Worm (Caenorhabditis elegans) whole organism, early embryonic: ENCODE data around the gene eral-1.

Experiments
- B0310.2 ChIP-seq: sonication (generic microtip); optimal IDR thresholded peaks from 2 replicates; lab custom pipeline; 2016; ENCODE audit warnings: mild to moderate bottlenecking, missing genetic modification characterization, missing compliant biosample characterization
- F13C5.2 ChIP-seq: sonication (generic microtip); optimal IDR thresholded peaks from 2 replicates; lab custom pipeline; 2017; ENCODE audit warnings: mild to moderate bottlenecking, missing genetic modification characterization, inconsistent platforms, missing compliant biosample characterization
- aly-1 ChIP-seq: sonication (generic microtip); optimal IDR thresholded peaks from 2 replicates; lab custom pipeline; 2016; ENCODE audit warnings: missing genetic modification characterization, missing compliant biosample characterization
- ama-1 ChIP-seq: fragments of 150-350 bp; optimal IDR thresholded peaks from 2 replicates; lab custom pipeline; 2014
- ceh-13 ChIP-seq: fragments of 200-800 bp; sonication (Bioruptor generic); optimal IDR thresholded peaks from 2 replicates; lab custom pipeline; 2018; ENCODE audit warnings: mild to moderate bottlenecking, missing genetic modification characterization, missing compliant biosample characterization
- ceh-36 ChIP-seq: sonication (generic microtip); optimal IDR thresholded peaks from 2 replicates; lab custom pipeline; 2016; ENCODE audit warnings: missing genetic modification characterization, inconsistent platforms, missing compliant biosample characterization
- ets-7 ChIP-seq: sonication (generic microtip); optimal IDR thresholded peaks from 2 replicates; lab custom pipeline; 2016; ENCODE audit warnings: missing genotype, missing genetic modification characterization, missing compliant biosample characterization
- flt-1 ChIP-seq: fragments of 200-800 bp; sonication (Bioruptor generic); IDR thresholded peaks from 2 replicates; pipeline ENCODE4 v1.3.6; 2022; ENCODE audit warnings: missing genetic modification characterization, missing compliant biosample characterization
- hmbx-1 ChIP-seq: sonication (generic microtip); optimal IDR thresholded peaks from 2 replicates; lab custom pipeline; 2016; ENCODE audit warnings: mild to moderate bottlenecking, missing genetic modification characterization, missing compliant biosample characterization
- hmg-4 ChIP-seq: fragments of 200-800 bp; sonication (Bioruptor generic); optimal IDR thresholded peaks from 2 replicates; lab custom pipeline; 2018; ENCODE audit warnings: mild to moderate bottlenecking, missing genetic modification characterization, missing compliant biosample characterization
- hnd-1 ChIP-seq: sonication (generic microtip); optimal IDR thresholded peaks from 2 replicates; lab custom pipeline; 2016; ENCODE audit warnings: missing genetic modification characterization, missing compliant biosample characterization
- pes-1 ChIP-seq: fragments of 200-800 bp; sonication (Bioruptor generic); IDR thresholded peaks from 2 replicates; pipeline ENCODE4 v1.3.6; 2022; ENCODE audit warnings: missing genetic modification reagents, missing genetic modification characterization, missing compliant biosample characterization
- scrt-1 ChIP-seq: fragments of 200-800 bp; sonication (Bioruptor generic); IDR thresholded peaks from 2 replicates; pipeline ENCODE4 v1.3.6; 2022; ENCODE audit warnings: missing genetic modification characterization, missing compliant biosample characterization
- sea-1 ChIP-seq: fragments of 200-800 bp; sonication (Bioruptor generic); conservative IDR thresholded peaks from 2 replicates; pipeline ENCODE4 v1.3.6; 2022; ENCODE audit warnings: missing genetic modification characterization, missing compliant biosample characterization
- tbx-11 ChIP-seq: fragments of 200-800 bp; sonication (Bioruptor generic); IDR thresholded peaks from 2 replicates; pipeline ENCODE4 v1.3.6; 2022; ENCODE audit warnings: missing genetic modification characterization, missing compliant biosample characterization
- tbx-37 ChIP-seq: fragments of 200-800 bp; sonication (Bioruptor generic); conservative IDR thresholded peaks from 2 replicates; pipeline ENCODE4 v1.3.6; 2022; ENCODE audit warnings: missing genetic modification reagents, missing genetic modification characterization, missing compliant biosample characterization
- tra-4 ChIP-seq: sonication (generic microtip); optimal IDR thresholded peaks from 2 replicates; lab custom pipeline; 2017; ENCODE audit warnings: missing genetic modification characterization, missing compliant biosample characterization

Gene eral-1

DNA sequence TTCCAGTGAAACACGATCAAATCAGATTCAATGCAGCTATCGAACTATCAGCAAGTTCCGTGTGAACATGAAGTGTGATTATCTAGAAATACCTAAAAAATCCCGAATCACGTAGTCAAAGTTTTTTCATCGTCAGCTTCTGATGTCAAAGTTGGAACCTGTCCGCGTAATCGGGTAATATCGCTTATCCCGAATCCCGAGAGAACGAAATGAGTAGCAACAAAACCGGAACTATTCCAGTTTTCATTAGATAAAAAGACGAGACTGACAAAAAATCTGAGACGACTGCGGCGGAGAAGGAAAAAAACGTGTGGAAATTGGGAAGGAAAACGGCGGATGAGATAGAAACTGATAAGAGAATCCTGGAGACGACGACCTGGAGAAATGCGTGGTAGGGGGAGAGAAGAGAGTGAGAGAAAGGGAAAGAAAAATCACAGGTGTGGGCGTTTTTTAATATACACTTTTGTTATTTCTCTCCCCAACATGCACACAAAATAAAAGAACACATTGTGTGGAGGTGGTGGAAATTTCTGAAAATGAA, 30.5 kb upstream of the eral-1 start:
- TF ChIP-seq ama-1 (lab: Kevin White, UChicago): no peak
- peak; percentile 11 for TF ChIP-seq hmg-4 (GFP tag; lab: Kevin White, UChicago)

DNA sequence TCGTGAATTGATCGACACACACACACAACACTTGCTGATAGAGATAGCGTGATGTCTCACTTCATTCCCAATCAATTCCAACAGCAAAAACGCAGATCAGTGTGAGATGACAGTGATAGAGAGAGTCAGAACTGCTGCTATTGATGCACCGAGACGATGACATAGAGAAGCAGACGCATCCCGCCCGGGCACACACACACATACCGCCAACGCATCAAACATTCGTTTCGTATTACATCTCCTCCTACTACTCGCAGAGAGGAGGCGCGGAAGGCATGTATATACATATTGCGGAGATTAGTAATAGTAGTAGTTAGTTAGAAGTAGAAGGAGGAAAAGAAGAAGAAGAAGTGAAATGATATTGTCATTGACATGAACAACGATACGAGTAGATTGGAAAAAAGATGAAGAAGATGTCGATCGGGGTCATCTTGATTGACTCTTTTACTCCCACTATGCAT, 29.9 kb upstream of the eral-1 start:
- no peak for TF ChIP-seq tbx-37 (GFP tag; lab: Robert Waterston, UW)
- TF ChIP-seq tra-4: no peak
- no peak for TF ChIP-seq sea-1
- no peak for TF ChIP-seq ceh-36 (tag; lab: Kevin White, UChicago)
- TF ChIP-seq F13C5.2 (tag; lab: Kevin White, UChicago): no peak
- TF ChIP-seq flt-1 (GFP tag; lab: Robert Waterston, UW): no peak
- TF ChIP-seq B0310.2 (tag; lab: Kevin White, UChicago): no peak

DNA sequence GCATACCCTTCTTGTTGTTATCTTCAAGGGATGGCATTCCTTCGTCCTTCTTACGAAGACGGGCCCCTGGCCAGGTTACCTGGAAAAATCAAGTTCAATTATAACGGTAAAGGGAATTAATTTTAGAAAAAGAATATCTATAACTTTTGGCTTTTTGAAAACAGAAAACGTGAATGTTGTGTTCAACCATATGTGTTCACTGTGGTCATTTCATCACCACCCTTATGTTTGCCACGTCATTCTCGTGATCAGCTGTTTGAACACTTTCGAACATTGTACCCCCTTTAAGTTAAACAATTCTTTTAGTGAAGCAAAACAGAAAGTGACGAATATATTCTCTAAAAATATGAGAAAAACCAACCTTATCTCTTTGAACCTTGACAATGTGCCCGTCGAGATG, 29.2 kb upstream of the eral-1 start:
- no peak for TF ChIP-seq aly-1 (tag; lab: Kevin White, UChicago)
- TF ChIP-seq ama-1 (lab: Kevin White, UChicago): no peak
- TF ChIP-seq tbx-11 (GFP tag; lab: Robert Waterston, UW): no peak
- TF ChIP-seq pes-1 (GFP tag; lab: Robert Waterston, UW): no peak
- no peak for TF ChIP-seq tbx-37 (GFP tag; lab: Robert Waterston, UW)
- TF ChIP-seq ceh-36 (tag; lab: Kevin White, UChicago): no peak
- no peak for TF ChIP-seq hnd-1 (tag; lab: Kevin White, UChicago)
- no peak for TF ChIP-seq sea-1
- no peak for TF ChIP-seq hmbx-1 (tag; lab: Kevin White, UChicago)
- no peak for TF ChIP-seq flt-1 (GFP tag; lab: Robert Waterston, UW)
- TF ChIP-seq scrt-1 (GFP tag; lab: Robert Waterston, UW): no peak
- TF ChIP-seq F13C5.2 (tag; lab: Kevin White, UChicago): no peak
- no peak for TF ChIP-seq ets-7 (tag; lab: Kevin White, UChicago)
- TF ChIP-seq hmg-4 (GFP tag; lab: Kevin White, UChicago): no peak
- no peak for TF ChIP-seq tra-4
- no peak for TF ChIP-seq ceh-13 (GFP tag; lab: Kevin White, UChicago)
- TF ChIP-seq B0310.2 (tag; lab: Kevin White, UChicago): no peak

DNA sequence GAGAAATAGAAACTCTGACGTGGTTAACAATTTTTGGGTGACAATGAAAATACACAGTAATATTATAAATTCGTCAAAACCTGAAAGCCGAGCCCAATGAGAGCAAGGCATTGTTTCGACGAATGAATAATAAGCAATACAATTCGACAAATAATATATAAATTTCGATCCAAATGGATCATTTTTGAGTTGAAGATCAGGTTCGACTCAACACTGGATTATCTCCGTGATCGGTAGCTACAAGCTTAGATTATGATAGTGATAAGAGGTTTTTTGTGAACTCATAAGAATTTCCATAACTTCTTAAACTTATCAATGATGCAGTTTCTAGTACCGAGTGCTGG, 28.3 kb upstream of the eral-1 start:
- no peak for TF ChIP-seq hmbx-1 (tag; lab: Kevin White, UChicago)
- TF ChIP-seq ceh-13 (GFP tag; lab: Kevin White, UChicago): no peak

DNA sequence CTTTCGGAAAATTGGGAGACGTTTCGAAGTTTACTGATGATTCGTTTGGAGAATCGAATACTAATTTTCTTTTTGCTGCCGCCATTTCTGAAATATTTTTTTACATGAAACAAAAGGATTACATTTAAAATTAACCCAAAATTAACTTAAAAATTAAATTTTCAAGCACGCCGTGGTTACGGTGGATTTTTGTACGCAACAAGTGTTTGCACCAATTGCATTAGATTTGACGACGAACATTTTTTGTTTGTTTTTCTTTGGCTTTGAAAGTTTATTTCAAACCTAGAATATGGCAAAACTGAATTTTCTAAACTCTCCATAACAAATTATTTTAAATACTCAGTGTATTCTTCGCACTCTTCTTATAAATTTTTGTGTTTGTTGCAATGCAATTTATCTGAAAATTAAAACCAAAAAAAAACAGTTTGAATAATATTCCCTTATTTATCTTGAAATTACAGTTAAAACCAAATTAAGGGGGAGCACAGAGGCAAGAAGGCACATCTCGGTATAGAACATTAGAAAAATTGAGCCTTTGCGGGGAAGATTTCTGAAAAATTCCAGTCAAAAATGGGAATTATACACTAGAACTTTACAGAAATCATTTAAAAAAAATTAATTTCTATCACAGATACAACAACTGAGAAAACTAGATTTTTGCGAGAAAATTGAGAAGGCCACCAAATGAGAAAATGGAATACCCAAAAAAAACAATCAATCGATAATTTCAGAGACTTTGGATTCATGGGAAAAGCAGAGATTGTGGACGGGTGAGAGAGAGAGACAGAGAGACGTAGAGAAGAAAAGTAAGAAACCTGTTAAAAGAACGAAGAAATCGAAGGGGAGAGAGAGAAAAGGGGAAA, 27.7 kb upstream of the eral-1 start, which contains the start of gene hal-3:
hal-3 (minus strand) TSS at position 87 of the 863 bp plus-strand sequence.
- TF ChIP-seq F13C5.2 (tag; lab: Kevin White, UChicago): no peak
- TF ChIP-seq hmg-4 (GFP tag; lab: Kevin White, UChicago): no peak
- no peak for TF ChIP-seq ceh-36 (tag; lab: Kevin White, UChicago)
- TF ChIP-seq flt-1 (GFP tag; lab: Robert Waterston, UW): no peak
- no peak for TF ChIP-seq tbx-11 (GFP tag; lab: Robert Waterston, UW)
- TF ChIP-seq B0310.2 (tag; lab: Kevin White, UChicago): no peak

DNA sequence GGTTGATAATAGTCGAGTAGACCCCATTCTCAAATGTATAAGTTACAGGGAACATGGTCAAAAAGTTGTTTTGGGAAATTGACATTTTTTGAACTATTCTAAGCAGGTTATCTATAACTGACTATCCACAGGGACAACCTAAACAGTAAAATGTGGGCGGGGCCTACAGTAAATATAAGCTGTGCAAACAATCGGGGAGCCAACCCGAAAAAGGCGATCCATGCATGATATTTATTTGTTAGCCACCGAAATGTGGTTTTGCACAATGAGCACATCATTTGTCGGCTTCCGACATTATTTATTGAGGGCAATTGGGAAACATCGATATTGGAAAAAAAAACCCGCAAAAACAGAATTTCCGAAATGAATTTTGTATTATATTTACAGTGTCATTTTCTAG, 25.2 kb upstream of the eral-1 start, which contains the start of gene hlh-6:
hlh-6 (minus strand) TSS at position 101 of the 400 bp plus-strand sequence.
- TF ChIP-seq pes-1 (GFP tag; lab: Robert Waterston, UW) (no peak), ceh-13 (GFP tag; lab: Kevin White, UChicago) (no peak), ama-1 (lab: Kevin White, UChicago) (no peak), ceh-36 (tag; lab: Kevin White, UChicago) (no peak), B0310.2 (tag; lab: Kevin White, UChicago) (no peak), ets-7 (tag; lab: Kevin White, UChicago) (no peak), flt-1 (GFP tag; lab: Robert Waterston, UW) (no peak), hmg-4 (GFP tag; lab: Kevin White, UChicago) (no peak), hmbx-1 (tag; lab: Kevin White, UChicago) (no peak), aly-1 (tag; lab: Kevin White, UChicago) (no peak), sea-1 (no peak), scrt-1 (GFP tag; lab: Robert Waterston, UW) (no peak), tbx-37 (GFP tag; lab: Robert Waterston, UW) (no peak), tbx-11 (GFP tag; lab: Robert Waterston, UW) (no peak)

DNA sequence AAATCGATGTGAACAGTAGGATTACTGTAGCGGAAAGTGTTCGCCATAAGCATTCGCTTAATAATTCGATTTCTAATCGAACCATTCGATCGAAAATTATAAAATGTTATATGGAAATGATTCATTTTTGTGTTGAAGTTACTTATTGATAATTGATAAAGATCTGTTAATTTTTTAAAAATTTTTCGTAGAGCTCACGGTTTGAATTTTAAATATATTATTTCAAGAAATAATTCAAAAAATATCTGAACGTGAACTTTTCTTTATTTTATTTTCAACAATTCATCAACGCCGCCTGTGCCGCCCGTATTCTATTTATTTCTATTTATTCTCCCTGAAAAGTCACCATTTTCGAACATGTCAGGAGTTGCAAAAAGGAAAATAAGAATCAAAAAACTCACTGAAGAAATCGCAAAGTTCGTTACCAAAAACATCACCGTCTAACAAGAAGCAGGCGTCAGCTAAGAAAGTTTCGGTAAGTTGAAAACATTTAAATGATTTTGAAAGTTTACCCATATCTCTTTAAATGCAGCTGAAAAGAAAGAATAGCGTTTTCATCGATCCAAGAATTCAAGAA, 21.9 kb upstream of the eral-1 start, which contains the start of the genes T15H9.5 and T15H9.4:
T15H9.5 (minus strand) TSS at position 101 of the 577 bp plus-strand sequence.
T15H9.4 (plus strand) TSS at position 527 of the 577 bp plus-strand sequence.
- TF ChIP-seq hmg-4 (GFP tag; lab: Kevin White, UChicago) (no peak), pes-1 (GFP tag; lab: Robert Waterston, UW) (no peak), hnd-1 (tag; lab: Kevin White, UChicago) (no peak), ceh-36 (tag; lab: Kevin White, UChicago) (no peak), ama-1 (lab: Kevin White, UChicago) (no peak), hmbx-1 (tag; lab: Kevin White, UChicago) (no peak)
